Fruit fly (Drosophila melanogaster) whole organism, pupa: ENCODE results near the gene CG32461.

Experiments
- CG34367 ChIP-seq: fragments of 200-800 bp; sonication (Bioruptor generic); optimal IDR thresholded peaks from 2 replicates; lab custom pipeline; 2018; ENCODE audit warnings: missing biosample characterization, mild to moderate bottlenecking, missing genetic modification characterization
- CG4496 ChIP-seq: fragments of 200-800 bp; sonication (Bioruptor generic); IDR thresholded peaks from 3 replicates; pipeline ENCODE4 v1.3.6; 2022; ENCODE audit warnings: missing biosample characterization, missing genetic modification characterization
- Snoo ChIP-seq: fragments of 200-800 bp; sonication (Bioruptor generic); optimal IDR thresholded peaks from 3 replicates; lab custom pipeline; 2017; ENCODE audit warnings: missing biosample characterization, mild to moderate bottlenecking, missing genetic modification characterization, inconsistent platforms

DNA sequence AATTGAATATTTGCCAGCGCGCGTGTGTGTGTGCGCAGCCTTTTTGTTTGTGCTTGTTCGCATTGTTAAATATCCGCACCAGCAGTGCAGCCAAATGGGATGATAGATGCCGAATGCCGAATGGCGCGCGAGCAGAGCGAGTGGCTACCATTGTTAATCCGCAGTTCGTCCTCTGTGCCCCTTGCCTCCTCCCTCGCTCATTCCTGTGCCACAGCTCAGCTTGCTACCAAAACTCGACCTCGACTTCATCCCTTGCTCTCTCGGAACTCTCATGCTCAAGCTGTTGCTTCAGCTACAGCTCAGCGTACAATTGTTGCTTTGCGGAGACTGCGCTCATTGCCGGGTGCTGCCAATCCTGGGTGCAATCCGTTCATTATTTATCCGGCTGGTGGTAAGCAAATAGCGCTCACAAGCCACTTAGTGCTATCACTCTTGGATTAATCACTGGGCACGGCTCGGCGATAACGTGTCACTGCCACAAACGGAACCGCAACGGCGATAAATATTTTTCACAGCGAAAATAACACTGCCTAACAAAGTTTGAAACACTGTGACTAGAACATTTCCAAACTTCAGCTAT lies 45.7 kb downstream of the CG32461 start:
- TF ChIP-seq CG34367 (tag; lab: Kevin White, UChicago) (no peak), Snoo (tag; lab: Kevin White, UChicago) (no peak), CG4496 (0 out of 3 replicates have a peak, but pooled peaks have one; percentile 11)
